Worm (Caenorhabditis elegans): ENCODE data around the gene ubc-8.

DNA sequence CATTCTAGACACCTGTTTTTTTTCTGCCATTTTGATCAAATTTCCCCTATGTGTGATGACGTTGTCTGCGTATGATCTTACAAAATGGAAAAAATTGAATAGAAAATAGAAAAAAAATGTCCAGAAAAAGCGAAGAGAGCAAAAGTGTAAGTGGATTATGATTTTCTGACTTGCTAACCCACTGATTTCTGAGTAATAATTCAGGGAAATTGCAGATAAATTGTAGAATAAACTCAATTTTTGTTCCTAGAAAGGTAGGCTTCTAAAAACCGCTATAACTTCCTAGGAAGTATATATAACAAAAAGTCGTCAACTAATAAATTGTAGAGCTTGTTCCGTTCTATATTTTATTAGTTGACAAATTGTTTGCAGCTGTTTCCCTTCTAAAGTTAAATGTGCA is 27.6 kb upstream of the ubc-8 start:
- TF ChIP-seq flh-1 (GFP tag; optimal IDR thresholded peaks at IDR 0.05) (no peak), hlh-1 (tag; optimal IDR thresholded peaks at IDR 0.05) (no peak), unc-120 (tag; optimal IDR thresholded peaks at IDR 0.05; ENCODE audit: poor library complexity, severe bottlenecking) (no peak), cnd-1 (tag; optimal IDR thresholded peaks at IDR 0.05) (no peak), pha-4 (tag; optimal IDR thresholded peaks at IDR 0.05) (no peak), snpc-4 (tag; optimal IDR thresholded peaks at IDR 0.05) (no peak), nhr-237 (tag; optimal IDR thresholded peaks at IDR 0.05) (no peak), nhr-28 (tag; optimal IDR thresholded peaks at IDR 0.05) (no peak)
